Worm (Caenorhabditis elegans) whole organism, young adult: ENCODE results near the gene irg-2.
"Not testable (repeated sequence)": the region's sequence is repeated elsewhere in the genome, so short reads cannot be mapped to it uniquely, and the experiment has no call there.

Source experiments
- C06A6.2 ChIP-seq: fragments of 200-800 bp; sonication (Bioruptor generic); conservative IDR thresholded peaks from 2 replicates; pipeline ENCODE4 v1.3.6; 2022; ENCODE audit warnings: missing genetic modification characterization, missing compliant biosample characterization
- tlf-1 ChIP-seq: fragments of 200-800 bp; sonication (Bioruptor generic); optimal IDR thresholded peaks from 2 replicates; lab custom pipeline; 2018; ENCODE audit warnings: mild to moderate bottlenecking, missing genetic modification characterization, missing compliant biosample characterization

ce11 chrV:4050828-4051227 lies 8.8 kb downstream of the irg-2 start:
- TF ChIP-seq C06A6.2 (GFP tag; lab: Robert Waterston, UW); tlf-1: not testable (repeated sequence)
